Fruit fly (Drosophila melanogaster) whole organism, prepupa: ENCODE results near the gene CG10470.

ENCODE experiments used
- Blimp-1 ChIP-seq: fragments of 200-800 bp; sonication (Bioruptor generic); optimal IDR thresholded peaks from 3 replicates; lab custom pipeline; 2017; ENCODE audit warnings: missing biosample characterization, missing genetic modification characterization, mild to moderate bottlenecking, moderate library complexity, missing genetic modification reagents
- CG10669 ChIP-seq: fragments of 200-800 bp; sonication (Bioruptor generic); optimal IDR thresholded peaks from 3 replicates; lab custom pipeline; 2018; ENCODE audit warnings: missing biosample characterization, mild to moderate bottlenecking, missing genetic modification characterization, moderate library complexity
- CG15336 ChIP-seq: fragments of 200-800 bp; sonication (Bioruptor generic); IDR thresholded peaks from 2 replicates; pipeline ENCODE4 v1.3.6; 2022; ENCODE audit warnings: missing biosample characterization, missing genetic modification characterization
- CG1621 ChIP-seq: fragments of 200-800 bp; sonication (Bioruptor generic); optimal IDR thresholded peaks from 3 replicates; lab custom pipeline; 2018; ENCODE audit warnings: missing biosample characterization, mild to moderate bottlenecking, missing genetic modification characterization
- CG3032 ChIP-seq: fragments of 200-800 bp; optimal IDR thresholded peaks from 2 replicates; lab custom pipeline; 2019; ENCODE audit warnings: missing biosample characterization, mild to moderate bottlenecking, missing genetic modification characterization, moderate library complexity
- CG3919 ChIP-seq: fragments of 200-800 bp; sonication (Bioruptor generic); optimal IDR thresholded peaks from 3 replicates; lab custom pipeline; 2016; ENCODE audit warnings: missing biosample characterization, missing genetic modification characterization
- CG4318 ChIP-seq: fragments of 200-800 bp; sonication (Bioruptor generic); optimal IDR thresholded peaks from 3 replicates; lab custom pipeline; 2017; ENCODE audit warnings: missing biosample characterization, mild to moderate bottlenecking, missing genetic modification characterization
- CG6163 ChIP-seq: fragments of 200-800 bp; sonication (Bioruptor generic); IDR thresholded peaks from 3 replicates; pipeline ENCODE4 v1.3.6; 2022; ENCODE audit warnings: missing biosample characterization, missing genetic modification characterization
- CG6276 ChIP-seq: fragments of 200-800 bp; sonication (Bioruptor generic); optimal IDR thresholded peaks from 2 replicates; lab custom pipeline; 2017; ENCODE audit warnings: missing biosample characterization, mild to moderate bottlenecking, missing genetic modification characterization
- CG6792 ChIP-seq: fragments of 200-800 bp; sonication (Bioruptor generic); optimal IDR thresholded peaks from 3 replicates; lab custom pipeline; 2016; ENCODE audit warnings: missing biosample characterization, missing genetic modification characterization
- CG6854 ChIP-seq: fragments of 200-800 bp; sonication (Bioruptor generic); optimal IDR thresholded peaks from 2 replicates; lab custom pipeline; 2017; ENCODE audit warnings: missing biosample characterization, mild to moderate bottlenecking, missing genetic modification characterization
- CG7368 ChIP-seq: fragments of 200-800 bp; sonication (Bioruptor generic); optimal IDR thresholded peaks from 3 replicates; lab custom pipeline; 2016; ENCODE audit warnings: missing biosample characterization, missing genetic modification characterization
- CG8119 ChIP-seq: fragments of 200-800 bp; sonication (Bioruptor generic); IDR thresholded peaks from 3 replicates; pipeline ENCODE4 v1.3.6; 2022; ENCODE audit warnings: missing biosample characterization, missing genetic modification characterization
- CG8319 ChIP-seq: fragments of 200-800 bp; sonication (Bioruptor generic); optimal IDR thresholded peaks from 3 replicates; lab custom pipeline; 2016; ENCODE audit warnings: missing biosample characterization, missing genetic modification characterization
- CG8632 ChIP-seq: fragments of 200-800 bp; sonication (Bioruptor generic); optimal IDR thresholded peaks from 3 replicates; lab custom pipeline; 2016; ENCODE audit warnings: missing biosample characterization, missing genetic modification characterization
- Eip78C ChIP-seq: fragments of 200-800 bp; sonication (Bioruptor generic); peaks from one replicate; lab custom pipeline; 2016; ENCODE audit warnings: missing biosample characterization, missing genetic modification characterization
- Eip93F ChIP-seq: fragments of 200-800 bp; sonication (Bioruptor generic); optimal IDR thresholded peaks from 2 replicates; lab custom pipeline; 2016; ENCODE audit warnings: missing biosample characterization, mild to moderate bottlenecking, missing genetic modification characterization
- Ets21C ChIP-seq: fragments of 200-800 bp; sonication (Bioruptor generic); optimal IDR thresholded peaks from 3 replicates; lab custom pipeline; 2016; ENCODE audit warnings: missing biosample characterization, missing genetic modification characterization
- Gug ChIP-seq: fragments of 200-800 bp; sonication (Bioruptor generic); IDR thresholded peaks from 2 replicates; pipeline ENCODE4 v1.3.6; 2022; ENCODE audit warnings: missing biosample characterization, missing genetic modification characterization
- Hr38 ChIP-seq: sonication (Bioruptor generic); optimal IDR thresholded peaks from 2 replicates; lab custom pipeline; 2016; ENCODE audit warnings: missing biosample characterization, missing genetic modification characterization
- Hr39 ChIP-seq: fragments of 200-800 bp; sonication (Bioruptor generic); optimal IDR thresholded peaks from 2 replicates; lab custom pipeline; 2016; ENCODE audit warnings: missing biosample characterization, missing genetic modification characterization
- Hr4 ChIP-seq: fragments of 200-800 bp; sonication (Bioruptor generic); optimal IDR thresholded peaks from 3 replicates; lab custom pipeline; 2016; ENCODE audit warnings: missing biosample characterization, missing genetic modification characterization
- Lpt ChIP-seq: fragments of 200-800 bp; sonication (Bioruptor generic); optimal IDR thresholded peaks from 3 replicates; lab custom pipeline; 2016; ENCODE audit warnings: missing biosample characterization, missing genetic modification characterization
- Sox14 ChIP-seq: fragments of 200-800 bp; sonication (Bioruptor generic); optimal IDR thresholded peaks from 3 replicates; lab custom pipeline; 2016; ENCODE audit warnings: missing biosample characterization, missing genetic modification characterization
- achi ChIP-seq: fragments of 200-800 bp; sonication (Bioruptor generic); optimal IDR thresholded peaks from 3 replicates; lab custom pipeline; 2016; ENCODE audit warnings: missing biosample characterization, missing genetic modification characterization
- acj6 ChIP-seq: fragments of 200-800 bp; sonication (Bioruptor generic); optimal IDR thresholded peaks from 3 replicates; lab custom pipeline; 2016; ENCODE audit warnings: missing biosample characterization, missing genetic modification characterization
- dac ChIP-seq: fragments of 200-800 bp; sonication (Bioruptor generic); optimal IDR thresholded peaks from 2 replicates; lab custom pipeline; 2017; ENCODE audit warnings: missing biosample characterization, mild to moderate bottlenecking, missing genetic modification characterization
- dsx ChIP-seq: fragments of 200-800 bp; optimal IDR thresholded peaks from 3 replicates; lab custom pipeline; 2019; ENCODE audit warnings: missing biosample characterization, mild to moderate bottlenecking, missing genetic modification characterization, moderate library complexity; ENCODE audit not compliant: poor library complexity, severe bottlenecking
- eg ChIP-seq: fragments of 200-800 bp; sonication (Bioruptor generic); IDR thresholded peaks from 3 replicates; pipeline ENCODE4 v1.3.6; 2022; ENCODE audit warnings: missing biosample characterization, missing genetic modification characterization
- esn ChIP-seq: fragments of 200-800 bp; sonication (Bioruptor generic); optimal IDR thresholded peaks from 2 replicates; lab custom pipeline; 2016; ENCODE audit warnings: missing biosample characterization, mild to moderate bottlenecking, missing genetic modification characterization, moderate library complexity
- net ChIP-seq: fragments of 200-800 bp; sonication (Bioruptor generic); optimal IDR thresholded peaks from 3 replicates; lab custom pipeline; 2016; ENCODE audit warnings: missing biosample characterization, missing genetic modification characterization
- pdm3 ChIP-seq: fragments of 200-800 bp; sonication (Bioruptor generic); optimal IDR thresholded peaks from 3 replicates; lab custom pipeline; 2016; ENCODE audit warnings: missing biosample characterization, missing genetic modification characterization
- svp ChIP-seq: fragments of 200-800 bp; sonication (Bioruptor generic); peaks from one replicate; lab custom pipeline; 2016; ENCODE audit warnings: missing biosample characterization, missing genetic modification characterization
- topi ChIP-seq: fragments of 200-800 bp; sonication (Bioruptor generic); optimal IDR thresholded peaks from 3 replicates; lab custom pipeline; 2016; ENCODE audit warnings: missing biosample characterization, missing genetic modification characterization
- vri ChIP-seq: fragments of 200-800 bp; sonication (Bioruptor generic); optimal IDR thresholded peaks from 3 replicates; lab custom pipeline; 2016; ENCODE audit warnings: missing biosample characterization, mild to moderate bottlenecking, missing genetic modification characterization

Gene CG10470

DNA sequence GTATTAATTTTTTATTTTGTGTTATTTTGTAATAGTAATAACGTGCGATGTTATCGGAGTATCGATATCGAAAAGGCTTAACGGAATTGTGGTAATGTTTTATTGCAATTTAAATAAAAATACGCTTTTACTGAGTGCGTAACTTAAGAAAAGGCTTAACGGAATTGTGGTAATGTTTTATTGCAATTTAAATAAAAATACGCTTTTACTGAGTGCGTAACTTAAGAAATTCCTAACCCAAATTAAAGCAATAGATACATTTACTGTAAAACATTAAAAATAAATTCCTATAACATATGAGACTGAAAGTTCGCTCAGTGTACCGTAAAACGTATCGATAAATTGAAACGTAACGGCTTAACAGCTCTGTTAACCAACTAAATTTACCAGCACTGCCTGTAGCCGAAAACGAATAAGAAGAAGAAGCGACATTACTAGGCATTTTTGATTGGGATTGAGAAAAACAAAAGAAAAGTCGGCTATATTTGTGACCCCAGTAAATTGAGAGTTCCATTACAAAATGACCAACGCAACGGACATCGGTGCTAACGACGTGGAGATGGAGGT lies 2.7 kb downstream of the CG10470 start, which contains the start of gene Rpn3 (continued):
- TF ChIP-seq Gug (GFP tag; lab: Robert Waterston, UW) = peak; percentile 77
- TF ChIP-seq Hr4 (GFP tag; lab: Kevin White, UChicago) = no peak
- peak; percentile 90 for TF ChIP-seq pdm3 (GFP tag; lab: Kevin White, UChicago)
- TF ChIP-seq CG3919 (GFP tag; lab: Kevin White, UChicago) = peak; percentile 82
- TF ChIP-seq CG1621 (tag; lab: Kevin White, UChicago) = peak; percentile 71
- no peak for TF ChIP-seq CG6854 (GFP tag; lab: Kevin White, UChicago)
- peak; percentile 88 for TF ChIP-seq acj6 (GFP tag; lab: Kevin White, UChicago)
- TF ChIP-seq Eip93F = no peak
- peak; percentile 80 for TF ChIP-seq CG8632 (GFP tag; lab: Kevin White, UChicago)
- peak; percentile 91 for TF ChIP-seq esn (GFP tag; lab: Kevin White, UChicago)
- peak; percentile 77 for TF ChIP-seq Ets21C (GFP tag; lab: Kevin White, UChicago)
- peak; percentile 71 for TF ChIP-seq Lpt (GFP tag; lab: Kevin White, UChicago)
- peak; percentile 77 for TF ChIP-seq CG7368
- TF ChIP-seq vri (GFP tag; lab: Kevin White, UChicago) = no peak
- peak; percentile 86 for TF ChIP-seq Sox14 (GFP tag; lab: Kevin White, UChicago)
- peak; percentile 77 for TF ChIP-seq achi (GFP tag; lab: Kevin White, UChicago)
- peak; percentile 86 for TF ChIP-seq Hr39
- TF ChIP-seq topi (GFP tag; lab: Kevin White, UChicago) = peak; percentile 82
- peak; percentile 85 for TF ChIP-seq dsx (GFP tag; lab: Kevin White, UChicago)
- TF ChIP-seq svp (GFP tag; lab: Kevin White, UChicago) = no peak
- peak; percentile 56 for TF ChIP-seq dac
- no peak for TF ChIP-seq CG6276 (GFP tag; lab: Kevin White, UChicago)
- TF ChIP-seq CG6163 (GFP tag; lab: Robert Waterston, UW) = peak; percentile 92
- TF ChIP-seq net = peak; percentile 75
- peak; percentile 90 for TF ChIP-seq Eip78C (GFP tag; lab: Kevin White, UChicago)
- TF ChIP-seq CG4318 (GFP tag; lab: Kevin White, UChicago) = no peak

DNA sequence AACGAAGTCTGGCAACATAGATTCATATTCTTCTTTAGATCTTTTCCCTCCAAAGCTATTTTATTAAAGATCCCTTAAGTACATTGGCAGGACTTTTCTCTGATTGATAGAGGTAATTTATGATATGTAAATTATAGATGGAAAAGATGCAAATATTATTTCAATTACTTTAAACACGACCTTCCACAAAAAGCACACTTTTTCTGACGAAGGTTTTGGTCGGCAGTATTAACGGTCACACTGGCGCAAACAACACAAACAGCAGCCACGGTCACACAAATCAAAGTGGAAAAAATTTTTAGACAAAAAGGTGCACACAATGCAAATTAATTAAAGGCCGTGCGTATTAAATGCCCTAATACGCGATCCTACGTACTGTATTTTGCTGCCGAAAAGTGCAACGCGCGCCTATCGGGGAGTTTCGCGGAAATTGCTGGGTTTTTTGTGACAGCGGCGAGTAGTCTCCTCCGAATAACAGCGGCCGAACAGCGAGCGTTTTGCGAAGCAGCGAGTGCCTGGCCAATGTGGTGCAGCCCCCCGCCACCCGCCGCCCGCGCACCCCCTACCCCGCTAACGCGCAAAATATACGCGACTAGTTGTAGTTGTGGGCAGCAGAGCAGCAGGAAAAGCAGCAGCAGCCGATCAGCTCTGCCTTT lies 5.1 kb downstream of the CG10470 start, which contains the start of gene CG10492:
TSS of gene CG10492 (plus strand) at position 219 of the 656 bp plus-strand sequence.
- TF ChIP-seq CG8319 (GFP tag; lab: Kevin White, UChicago) = no peak
- peak; percentile 48 for TF ChIP-seq Eip78C (GFP tag; lab: Kevin White, UChicago)
- TF ChIP-seq acj6 (GFP tag; lab: Kevin White, UChicago) = no peak
- TF ChIP-seq CG1621 (tag; lab: Kevin White, UChicago) = peak; percentile 47
- no peak for TF ChIP-seq CG3032 (tag; lab: Kevin White, UChicago)
- peak; percentile 15 for TF ChIP-seq achi (GFP tag; lab: Kevin White, UChicago)
- TF ChIP-seq Sox14 (GFP tag; lab: Kevin White, UChicago) = peak; percentile 40
- TF ChIP-seq Blimp-1 (GFP tag; lab: Kevin White, UChicago) = no peak
- peak; percentile 32; the same call in 1 of the 3 replicates for TF ChIP-seq CG8119 (GFP tag; lab: Robert Waterston, UW)
- TF ChIP-seq eg (GFP tag; lab: Robert Waterston, UW) = peak; percentile 33; the same call in 1 of the 3 replicates
- TF ChIP-seq CG10669 (GFP tag; lab: Kevin White, UChicago) = no peak
- peak; percentile 6 for TF ChIP-seq CG6854 (GFP tag; lab: Kevin White, UChicago)
- TF ChIP-seq net = peak; percentile 10
- peak; percentile 28; the same call in 1 of the 2 replicates for TF ChIP-seq CG15336
- TF ChIP-seq, all 60 proteins: peak for 9

DNA sequence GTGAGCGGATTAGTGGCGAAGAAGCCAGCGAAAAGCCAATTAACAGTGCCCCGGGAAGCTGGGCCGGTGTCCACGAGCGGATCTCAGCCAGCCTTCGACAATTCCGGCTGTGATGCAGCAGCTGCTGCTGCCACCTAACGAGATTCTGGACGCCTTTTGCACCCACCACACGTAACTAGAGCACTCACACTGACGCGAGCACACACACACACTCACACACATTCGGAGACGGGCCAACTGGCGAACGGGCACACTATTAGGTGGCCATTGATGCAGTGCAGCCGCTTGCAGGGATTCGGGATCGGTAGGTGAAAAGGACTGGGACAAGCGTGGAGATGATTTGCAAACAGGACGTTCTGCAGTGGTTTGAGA lies 5.6 kb downstream of the CG10470 start:
- TF ChIP-seq CG4318 (GFP tag; lab: Kevin White, UChicago) (no peak), CG6163 (GFP tag; lab: Robert Waterston, UW) (peak; percentile 5; the same call in 1 of the 3 replicates), CG8119 (GFP tag; lab: Robert Waterston, UW) (0 out of 3 replicates have a peak, but pooled peaks have one; percentile 8), CG6792 (GFP tag; lab: Kevin White, UChicago) (no peak), Hr38 (GFP tag; lab: Kevin White, UChicago) (no peak)
